Fruit fly (Drosophila melanogaster) whole organism, embryonic: ENCODE results near the gene Ctu2.

Experiments
- BEAF-32 ChIP-seq: fragments of 200-800 bp; sonication (Bioruptor generic); optimal IDR thresholded peaks from 3 replicates; lab custom pipeline; 2017; ENCODE audit warnings: missing biosample characterization, missing genetic modification characterization, mild to moderate bottlenecking, moderate library complexity, missing genetic modification reagents
- CG10543 ChIP-seq: fragments of 200-800 bp; sonication (Bioruptor generic); optimal IDR thresholded peaks from 3 replicates; lab custom pipeline; 2017; ENCODE audit warnings: missing biosample characterization, mild to moderate bottlenecking, missing genetic modification characterization, moderate library complexity
- CG12155 ChIP-seq: fragments of 200-800 bp; sonication (Bioruptor generic); optimal IDR thresholded peaks from 3 replicates; lab custom pipeline; 2016; ENCODE audit warnings: missing biosample characterization, missing genetic modification characterization
- CG12391 ChIP-seq: fragments of 200-800 bp; sonication (Bioruptor generic); optimal IDR thresholded peaks from 3 replicates; lab custom pipeline; 2018; ENCODE audit warnings: missing biosample characterization, mild to moderate bottlenecking, missing genetic modification characterization, moderate library complexity
- CG15073 ChIP-seq: fragments of 200-800 bp; sonication (Bioruptor generic); optimal IDR thresholded peaks from 2 replicates; lab custom pipeline; 2016; ENCODE audit warnings: missing biosample characterization, missing genetic modification characterization
- CG15479 ChIP-seq: fragments of 200-800 bp; sonication (Bioruptor generic); optimal IDR thresholded peaks from 3 replicates; lab custom pipeline; 2019; ENCODE audit warnings: missing biosample characterization, mild to moderate bottlenecking, missing genetic modification characterization, moderate library complexity
- CG15696 ChIP-seq: fragments of 200-800 bp; sonication (Bioruptor generic); optimal IDR thresholded peaks from 2 replicates; lab custom pipeline; 2019; ENCODE audit warnings: missing biosample characterization, mild to moderate bottlenecking, missing genetic modification characterization, moderate library complexity
- CG17361 ChIP-seq: fragments of 200-800 bp; sonication (Bioruptor generic); IDR thresholded peaks from 3 replicates; pipeline ENCODE4 v1.3.6; 2022; ENCODE audit warnings: missing biosample characterization, missing genetic modification characterization
- CG17385 ChIP-seq: fragments of 200-800 bp; sonication (Bioruptor generic); optimal IDR thresholded peaks from 3 replicates; lab custom pipeline; 2018; ENCODE audit warnings: missing biosample characterization, mild to moderate bottlenecking, missing genetic modification characterization
- CG18764 ChIP-seq: fragments of 200-800 bp; sonication (Bioruptor generic); optimal IDR thresholded peaks from 3 replicates; lab custom pipeline; 2016; ENCODE audit warnings: missing biosample characterization, missing genetic modification characterization
- CG31388 ChIP-seq: fragments of 200-800 bp; sonication (Bioruptor generic); optimal IDR thresholded peaks from 2 replicates; lab custom pipeline; 2016; ENCODE audit warnings: missing biosample characterization, missing genetic modification characterization
- CG34422 ChIP-seq: fragments of 200-800 bp; sonication (Bioruptor generic); IDR thresholded peaks from 3 replicates; pipeline ENCODE4 v1.3.6; 2022; ENCODE audit warnings: missing biosample characterization, missing genetic modification characterization
- CG7372 ChIP-seq: fragments of 200-800 bp; sonication (Bioruptor generic); IDR thresholded peaks from 2 replicates; pipeline ENCODE4 v1.3.6; 2022; ENCODE audit warnings: missing biosample characterization, missing genetic modification characterization
- CG9215 ChIP-seq: fragments of 200-800 bp; sonication (Bioruptor generic); IDR thresholded peaks from 2 replicates; pipeline ENCODE4 v1.3.6; 2022; ENCODE audit warnings: missing biosample characterization, missing genetic modification characterization
- Dek ChIP-seq: fragments of 200-800 bp; sonication (Bioruptor generic); optimal IDR thresholded peaks from 3 replicates; lab custom pipeline; 2019; ENCODE audit warnings: missing biosample characterization, mild to moderate bottlenecking, missing genetic modification characterization, moderate library complexity
- Fer2 ChIP-seq: fragments of 200-800 bp; sonication (Bioruptor generic); optimal IDR thresholded peaks from 2 replicates; lab custom pipeline; 2018; ENCODE audit warnings: missing biosample characterization, mild to moderate bottlenecking, missing genetic modification characterization, moderate library complexity
- Fer3 ChIP-seq: fragments of 200-800 bp; sonication (Bioruptor generic); optimal IDR thresholded peaks from 2 replicates; lab custom pipeline; 2018; ENCODE audit warnings: missing biosample characterization, mild to moderate bottlenecking, missing genetic modification characterization, moderate library complexity
- Lpt ChIP-seq: fragments of >200 bp; optimal IDR thresholded peaks from 2 replicates; lab custom pipeline; 2018; ENCODE audit warnings: missing biosample characterization, missing genetic modification characterization
- Opbp ChIP-seq: fragments of 200-800 bp; sonication (Bioruptor generic); IDR thresholded peaks from 3 replicates; pipeline ENCODE4 v1.3.6; 2022; ENCODE audit warnings: missing biosample characterization, missing genetic modification characterization; ENCODE audit not compliant: partially characterized antibody
- Ravus ChIP-seq: fragments of 200-800 bp; sonication (Bioruptor generic); IDR thresholded peaks from 2 replicates; pipeline ENCODE4 v1.3.6; 2022; ENCODE audit warnings: missing biosample characterization, missing genetic modification characterization
- Spps ChIP-seq: fragments of 200-800 bp; sonication (Bioruptor generic); optimal IDR thresholded peaks from 2 replicates; lab custom pipeline; 2018; ENCODE audit warnings: missing biosample characterization, mild to moderate bottlenecking, missing genetic modification characterization
- Xbp1 ChIP-seq: fragments of 200-800 bp; sonication (Bioruptor generic); optimal IDR thresholded peaks from 3 replicates; lab custom pipeline; 2016; ENCODE audit warnings: missing biosample characterization, mild to moderate bottlenecking, missing genetic modification characterization
- Xrp1 ChIP-seq: fragments of 200-800 bp; sonication (Bioruptor generic); IDR thresholded peaks from 2 replicates; pipeline ENCODE4 v1.3.6; 2022; ENCODE audit warnings: missing biosample characterization, missing genetic modification characterization
- YL-1 ChIP-seq: fragments of 200-800 bp; sonication (Bioruptor generic); optimal IDR thresholded peaks from 3 replicates; lab custom pipeline; 2017; ENCODE audit warnings: missing biosample characterization, mild to moderate bottlenecking, missing genetic modification characterization
- ac ChIP-seq: fragments of 200-800 bp; sonication (Bioruptor generic); optimal IDR thresholded peaks from 3 replicates; lab custom pipeline; 2017; ENCODE audit warnings: missing biosample characterization, mild to moderate bottlenecking, missing genetic modification characterization
- ap ChIP-seq: fragments of 200-800 bp; sonication (Bioruptor generic); IDR thresholded peaks from 2 replicates; pipeline ENCODE4 v1.3.6; 2022; ENCODE audit warnings: missing biosample characterization, missing genetic modification characterization
- az2 ChIP-seq: fragments of 200-800 bp; sonication (Bioruptor generic); optimal IDR thresholded peaks from 3 replicates; lab custom pipeline; 2016; ENCODE audit warnings: missing biosample characterization, missing genetic modification characterization
- bsh ChIP-seq, 2 experiments: fragments of 200-800 bp; sonication (Bioruptor generic); optimal IDR thresholded peaks; 2 replicates each; lab custom pipeline; 2017 to 2018; ENCODE audit warnings: mild to moderate bottlenecking in 2 of 2, missing biosample characterization in 2 of 2, missing genetic modification characterization in 2 of 2, moderate library complexity in 1 of 2
- cad ChIP-seq: fragments of >200 bp; optimal IDR thresholded peaks from 2 replicates; lab custom pipeline; 2017; ENCODE audit warnings: missing biosample characterization, missing genetic modification characterization
- cg ChIP-seq: fragments of 200-800 bp; sonication (Bioruptor generic); optimal IDR thresholded peaks from 3 replicates; lab custom pipeline; 2019; ENCODE audit warnings: missing biosample characterization, mild to moderate bottlenecking, missing genetic modification characterization, moderate library complexity
- chif ChIP-seq, 2 experiments: fragments of 200-800 bp; sonication (Bioruptor generic); optimal IDR thresholded peaks; 3 replicates each; lab custom pipeline; 2016; ENCODE audit warnings: missing biosample characterization in 2 of 2, missing genetic modification characterization in 2 of 2
- chn ChIP-seq: fragments of 200-800 bp; sonication (Bioruptor generic); optimal IDR thresholded peaks from 2 replicates; lab custom pipeline; 2016; ENCODE audit warnings: missing biosample characterization, missing genetic modification characterization
- ci ChIP-seq: fragments of 200-800 bp; sonication (Bioruptor generic); IDR thresholded peaks from 3 replicates; pipeline ENCODE4 v1.3.6; 2022; ENCODE audit warnings: missing biosample characterization, missing genetic modification characterization
- da ChIP-seq: fragments of 200-800 bp; sonication (Bioruptor generic); optimal IDR thresholded peaks from 2 replicates; lab custom pipeline; 2016; ENCODE audit warnings: missing biosample characterization, missing genetic modification characterization
- dan ChIP-seq: fragments of 200-800 bp; sonication (Bioruptor generic); IDR thresholded peaks from 2 replicates; pipeline ENCODE4 v1.3.6; 2022; ENCODE audit warnings: missing biosample characterization, missing genetic modification characterization
- fd96Cb ChIP-seq: fragments of 200-800 bp; sonication (Bioruptor generic); optimal IDR thresholded peaks from 2 replicates; lab custom pipeline; 2018; ENCODE audit warnings: missing biosample characterization, mild to moderate bottlenecking, missing genetic modification characterization, moderate library complexity
- gsb ChIP-seq: fragments of 200-800 bp; sonication (Bioruptor generic); IDR thresholded peaks from 2 replicates; pipeline ENCODE4 v1.3.6; 2022; ENCODE audit warnings: missing biosample characterization, missing genetic modification characterization
- hkb ChIP-seq, 2 experiments: fragments of 200-800 bp in 1 of 2; fragments of >200 bp in 1 of 2; sonication (Bioruptor generic) in 1 of 2; IDR thresholded peaks in 1 of 2; optimal IDR thresholded peaks in 1 of 2; 2 replicates each; pipeline versions ENCODE4 v1.3.6 to Lab custom; 2017 to 2022; ENCODE audit warnings: missing biosample characterization in 1 of 2, missing genetic modification characterization in 1 of 2
- lilli ChIP-seq: fragments of 200-800 bp; sonication (Bioruptor generic); optimal IDR thresholded peaks from 3 replicates; lab custom pipeline; 2016; ENCODE audit warnings: missing biosample characterization, missing genetic modification characterization
- oc ChIP-seq: fragments of 200-800 bp; sonication (Bioruptor generic); optimal IDR thresholded peaks from 2 replicates; lab custom pipeline; 2018; ENCODE audit warnings: missing biosample characterization, mild to moderate bottlenecking, missing genetic modification characterization, moderate library complexity
- pfk ChIP-seq: fragments of 200-800 bp; sonication (Bioruptor generic); optimal IDR thresholded peaks from 2 replicates; lab custom pipeline; 2018; ENCODE audit warnings: missing biosample characterization, mild to moderate bottlenecking, missing genetic modification characterization, moderate library complexity
- pita ChIP-seq: fragments of 200-800 bp; sonication (Bioruptor generic); optimal IDR thresholded peaks from 2 replicates; lab custom pipeline; 2017; ENCODE audit warnings: missing biosample characterization, mild to moderate bottlenecking, missing genetic modification characterization
- scrt ChIP-seq: fragments of 200-800 bp; sonication (Bioruptor generic); optimal IDR thresholded peaks from 2 replicates; lab custom pipeline; 2018; ENCODE audit warnings: missing biosample characterization, mild to moderate bottlenecking, missing genetic modification characterization, moderate library complexity
- sob ChIP-seq: fragments of 200-800 bp; sonication (Bioruptor generic); IDR thresholded peaks from 2 replicates; pipeline ENCODE4 v1.3.6; 2022; ENCODE audit warnings: missing biosample characterization, missing genetic modification characterization
- stc ChIP-seq: fragments of 200-800 bp; sonication (Bioruptor generic); IDR thresholded peaks from 2 replicates; pipeline ENCODE4 v1.3.6; 2022; ENCODE audit warnings: missing biosample characterization, missing genetic modification characterization
- sug ChIP-seq: fragments of 200-800 bp; optimal IDR thresholded peaks from 2 replicates; lab custom pipeline; 2019; ENCODE audit warnings: missing biosample characterization, mild to moderate bottlenecking, missing genetic modification characterization, moderate library complexity
- tin ChIP-seq: fragments of 200-800 bp; sonication (Bioruptor generic); optimal IDR thresholded peaks from 3 replicates; lab custom pipeline; 2016; ENCODE audit warnings: missing biosample characterization, missing genetic modification characterization
- ttk ChIP-seq: fragments of 200-800 bp; sonication (Bioruptor generic); IDR thresholded peaks from 2 replicates; pipeline ENCODE4 v2.1.2; 2022; ENCODE audit warnings: missing biosample characterization, missing genetic modification characterization
- wdn ChIP-seq: fragments of 200-800 bp; sonication (Bioruptor generic); IDR thresholded peaks from 2 replicates; pipeline ENCODE4 v1.3.6; 2022; ENCODE audit warnings: missing biosample characterization, missing genetic modification characterization
- wek ChIP-seq: fragments of 200-800 bp; sonication (Bioruptor generic); optimal IDR thresholded peaks from 3 replicates; lab custom pipeline; 2018; ENCODE audit warnings: missing biosample characterization, mild to moderate bottlenecking, missing genetic modification characterization, moderate library complexity
- z ChIP-seq: fragments of 200-800 bp; sonication (Bioruptor generic); IDR thresholded peaks from 3 replicates; pipeline ENCODE4 v1.3.6; 2022; ENCODE audit warnings: missing biosample characterization, missing genetic modification characterization

Ctu2 gene

dm6 chr2L:19453381-19453780 lies 39.7 kb downstream of the Ctu2 start, which contains the start of gene Top2 (continued):
- TF ChIP-seq Xrp1 (GFP tag; lab: Robert Waterston, UW) (no peak), az2 (no peak), YL-1 (GFP tag; lab: Kevin White, UChicago) (no peak), CG17361 (GFP tag; lab: Robert Waterston, UW) (no peak), lilli (GFP tag; lab: Kevin White, UChicago) (peak; percentile 55), ac (no peak), wdn (GFP tag; lab: Robert Waterston, UW) (0 out of 2 replicates have a peak, but pooled peaks have one; percentile 22), Lpt (GFP tag; lab: Kevin White, UChicago) (no peak), pfk (GFP tag; lab: Kevin White, UChicago) (no peak), Fer2 (tag; lab: Kevin White, UChicago) (no peak), sob (GFP tag; lab: Robert Waterston, UW) (peak; percentile 48; the same call in 1 of the 2 replicates), cg (GFP tag; lab: Kevin White, UChicago) (no peak), CG12391 (tag; lab: Kevin White, UChicago) (peak; percentile 57), CG9215 (GFP tag; lab: Robert Waterston, UW) (peak; percentile 46; the same call in 1 of the 2 replicates), CG15479 (GFP tag; lab: Kevin White, UChicago) (no peak), fd96Cb (no peak), bsh (GFP tag; optimal IDR thresholded peaks at IDR 0.05; lab: Kevin White, UChicago) (no peak), Opbp (GFP tag; lab: Robert Waterston, UW) (peak; percentile 88), tin (GFP tag; lab: Kevin White, UChicago) (peak; percentile 48), CG34422 (GFP tag; lab: Robert Waterston, UW) (0 out of 3 replicates have a peak, but pooled peaks have one; percentile 8), pita (GFP tag; lab: Kevin White, UChicago) (peak; percentile 95), CG18764 (GFP tag; lab: Kevin White, UChicago) (no peak), oc (peak; percentile 22), cad (no peak), CG15073 (no peak), chn (peak; percentile 25), BEAF-32 (GFP tag; lab: Kevin White, UChicago) (peak; percentile 92), Spps (tag; lab: Kevin White, UChicago) (no peak), CG10543 (GFP tag; lab: Kevin White, UChicago) (no peak), stc (no peak), wek (GFP tag; lab: Kevin White, UChicago) (no peak), gsb (GFP tag; lab: Robert Waterston, UW) (no peak), Ravus (GFP tag; lab: Robert Waterston, UW) (no peak), Dek (tag; lab: Kevin White, UChicago) (peak; percentile 54), chif (GFP tag; optimal IDR thresholded peaks at IDR 0.05; lab: Kevin White, UChicago) (peak; percentile 26 to 50), dan (GFP tag; lab: Robert Waterston, UW) (no peak), Xbp1 (GFP tag; lab: Kevin White, UChicago) (peak; percentile 51), CG7372 (no peak), Fer3 (no peak), CG12155 (peak; percentile 34), ap (GFP tag; lab: Robert Waterston, UW) (no peak), hkb (optimal IDR thresholded peaks at IDR 0.05; lab: Kevin White, UChicago) (no peak), hkb (GFP tag; IDR thresholded peaks at IDR 0.05; lab: Robert Waterston, UW) (peak; percentile 29; the same call in 1 of the 2 replicates), ci (GFP tag; lab: Robert Waterston, UW) (peak; percentile 34; the same call in 1 of the 3 replicates), CG17385 (GFP tag; lab: Kevin White, UChicago) (no peak), sug (tag; lab: Kevin White, UChicago) (peak; percentile 38), CG31388 (GFP tag; lab: Kevin White, UChicago) (no peak), z (GFP tag; lab: Robert Waterston, UW) (no peak), da (GFP tag; lab: Kevin White, UChicago) (no peak), CG15696 (tag; lab: Kevin White, UChicago) (no peak), scrt (peak; percentile 65), ttk (GFP tag; lab: Robert Waterston, UW) (no peak)
